Fruit fly (Drosophila melanogaster): ENCODE results near the gene CG7606.

The CG7606 gene

DNA sequence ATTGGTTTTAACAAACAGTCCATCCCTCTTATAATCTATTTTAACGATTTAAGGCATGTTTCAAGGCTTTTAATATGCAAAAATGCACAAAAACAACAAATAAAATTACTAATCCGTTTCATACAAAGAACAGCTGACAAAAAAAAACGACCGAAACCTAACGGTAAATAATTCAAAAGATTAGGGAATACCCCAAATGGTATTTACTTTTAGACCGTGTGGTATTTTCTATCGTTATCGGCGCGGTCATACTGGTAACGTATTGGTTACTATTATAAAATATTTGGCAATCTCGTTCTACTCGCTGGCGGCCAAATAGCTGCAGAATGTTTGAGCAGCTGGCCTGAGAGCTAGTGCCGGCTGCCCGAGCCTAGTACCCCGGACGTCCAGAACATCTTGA lies 9.5 kb downstream of the CG7606 start, which contains the start of gene sll (continued):
- no peak for TF ChIP-seq B-H2 (GFP tag; optimal IDR thresholded peaks at IDR 0.05)
- no peak for TF ChIP-seq nerfin-2 (GFP tag; IDR thresholded peaks at IDR 0.05; ENCODE audit: partially characterized antibody)
- peak; percentile 40 for TF ChIP-seq Sry-δ (GFP tag; optimal IDR thresholded peaks at IDR 0.05)
- TF ChIP-seq CG2120 (GFP tag; optimal IDR thresholded peaks at IDR 0.05) = no peak
- no peak for TF ChIP-seq BtbVII (GFP tag; optimal IDR thresholded peaks at IDR 0.05)
- TF ChIP-seq CG12071 (GFP tag; optimal IDR thresholded peaks at IDR 0.05) = no peak
- TF ChIP-seq D19B (GFP tag; optimal IDR thresholded peaks at IDR 0.05) = no peak
- no peak for TF ChIP-seq sug (tag; optimal IDR thresholded peaks at IDR 0.05)
- TF ChIP-seq stwl (tag; optimal IDR thresholded peaks at IDR 0.05) = peak; percentile 51
- TF ChIP-seq Hey (tag; optimal IDR thresholded peaks at IDR 0.05) = no peak
- TF ChIP-seq MESR4 (GFP tag; optimal IDR thresholded peaks at IDR 0.05) = peak; percentile 51
- no peak for TF ChIP-seq CG5953 (GFP tag; IDR thresholded peaks at IDR 0.05)
- no peak for TF ChIP-seq CG15601 (tag; optimal IDR thresholded peaks at IDR 0.05)
- no peak for TF ChIP-seq usp (GFP tag; optimal IDR thresholded peaks at IDR 0.05)
- no peak for TF ChIP-seq HLHmδ (GFP tag; optimal IDR thresholded peaks at IDR 0.05)
- peak; percentile 25 for TF ChIP-seq Elba2 (GFP tag; optimal IDR thresholded peaks at IDR 0.05)
- no peak for TF ChIP-seq CG13296 (GFP tag; optimal IDR thresholded peaks at IDR 0.05)
- TF ChIP-seq CG10209 (GFP tag; optimal IDR thresholded peaks at IDR 0.05) = no peak
- no peak for TF ChIP-seq Usf (GFP tag; optimal IDR thresholded peaks at IDR 0.05)
- TF ChIP-seq Max (GFP tag; optimal IDR thresholded peaks at IDR 0.05) = no peak
- no peak for TF ChIP-seq CG13123 (GFP tag; optimal IDR thresholded peaks at IDR 0.05)
- no peak for TF ChIP-seq CG4404 (GFP tag; IDR thresholded peaks at IDR 0.05)
- TF ChIP-seq Pdp1 (GFP tag; optimal IDR thresholded peaks at IDR 0.05) = peak in 1 of 2 experiments; percentile 61
- TF ChIP-seq cad (GFP tag; optimal IDR thresholded peaks at IDR 0.05) = no peak
- no peak for TF ChIP-seq ash1 (GFP tag; optimal IDR thresholded peaks at IDR 0.05)
- TF ChIP-seq Ets97D (GFP tag; optimal IDR thresholded peaks at IDR 0.05) = peak; percentile 0
- no peak for TF ChIP-seq CG11696 (GFP tag; IDR thresholded peaks at IDR 0.05)
- TF ChIP-seq chm (GFP tag; IDR thresholded peaks at IDR 0.05) = no peak
- TF ChIP-seq Ptx1 (GFP tag; IDR thresholded peaks at IDR 0.05) = no peak
- TF ChIP-seq CG16815 (GFP tag; optimal IDR thresholded peaks at IDR 0.05) = no peak
- TF ChIP-seq az2 (GFP tag; optimal IDR thresholded peaks at IDR 0.05) = no peak
- TF ChIP-seq bbx (GFP tag; IDR thresholded peaks at IDR 0.05; ENCODE audit: partially characterized antibody) = peak; percentile 35; the same call in 1 of the 2 replicates
- no peak for TF ChIP-seq CG14441 (GFP tag; IDR thresholded peaks at IDR 0.05)
- no peak for TF ChIP-seq ase (GFP tag; IDR thresholded peaks at IDR 0.05)
- peak; percentile 26 for TF ChIP-seq Dp (GFP tag; optimal IDR thresholded peaks at IDR 0.05)
- TF ChIP-seq CG1603 (tag; optimal IDR thresholded peaks at IDR 0.05) = peak; percentile 29
- TF ChIP-seq CG10959 (GFP tag; IDR thresholded peaks at IDR 0.05) = no peak
- TF ChIP-seq HHEX (GFP tag; optimal IDR thresholded peaks at IDR 0.05) = no peak
- TF ChIP-seq Jarid2 (GFP tag; optimal IDR thresholded peaks at IDR 0.05) = no peak
- TF ChIP-seq CG18599 (GFP tag; optimal IDR thresholded peaks at IDR 0.05) = no peak
- no peak for TF ChIP-seq twi (tag; optimal IDR thresholded peaks at IDR 0.05)
- no peak for TF ChIP-seq CG7745 (tag; optimal IDR thresholded peaks at IDR 0.05)
- TF ChIP-seq gt (GFP tag; IDR thresholded peaks at IDR 0.05) = no peak
- no peak for TF ChIP-seq CG9932 (GFP tag; IDR thresholded peaks at IDR 0.05)
- no peak for TF ChIP-seq Hr3 (GFP tag; optimal IDR thresholded peaks at IDR 0.05)
- TF ChIP-seq ind (GFP tag; optimal IDR thresholded peaks at IDR 0.05) = no peak
- TF ChIP-seq gem (tag; optimal IDR thresholded peaks at IDR 0.05) = peak; percentile 27
- no peak for TF ChIP-seq CG6175 (GFP tag; IDR thresholded peaks at IDR 0.05)
- TF ChIP-seq psq (GFP tag; optimal IDR thresholded peaks at IDR 0.05) = no peak
- no peak for TF ChIP-seq CG4854 (GFP tag; optimal IDR thresholded peaks at IDR 0.05)
- TF ChIP-seq hb (GFP tag; IDR thresholded peaks at IDR 0.05; ENCODE audit: partially characterized antibody) = no peak
- TF ChIP-seq CG10267 (tag; optimal IDR thresholded peaks at IDR 0.05) = peak; percentile 20
